Worm (Caenorhabditis elegans) whole organism, late embryonic: ENCODE results near the gene nlp-30.

Experiments
- F13H6.1 ChIP-seq: sonication (generic microtip); optimal IDR thresholded peaks from 2 replicates; lab custom pipeline; 2016; ENCODE audit warnings: missing genetic modification characterization, missing compliant biosample characterization
- ama-1 ChIP-seq: fragments of 150-350 bp; optimal IDR thresholded peaks from 2 replicates; lab custom pipeline; 2014
- ceh-14 ChIP-seq: sonication (generic microtip); optimal IDR thresholded peaks from 2 replicates; lab custom pipeline; 2016; ENCODE audit warnings: missing genotype, missing genetic modification characterization, missing compliant biosample characterization
- elt-2 ChIP-seq: sonication (generic microtip); optimal IDR thresholded peaks from 2 replicates; lab custom pipeline; 2016; ENCODE audit warnings: missing genetic modification reagents, missing genetic modification characterization, missing compliant biosample characterization
- elt-4 ChIP-seq: sonication (generic microtip); optimal IDR thresholded peaks from 2 replicates; lab custom pipeline; 2016; ENCODE audit warnings: missing genetic modification characterization, missing compliant biosample characterization
- eyg-1 ChIP-seq: sonication (generic microtip); optimal IDR thresholded peaks from 2 replicates; lab custom pipeline; 2016; ENCODE audit warnings: missing genotype, missing genetic modification characterization, missing compliant biosample characterization
- gmeb-2 ChIP-seq: sonication (generic microtip); optimal IDR thresholded peaks from 2 replicates; lab custom pipeline; 2016; ENCODE audit warnings: missing genetic modification characterization, inconsistent platforms, missing compliant biosample characterization
- hlh-30 ChIP-seq: sonication (generic microtip); optimal IDR thresholded peaks from 2 replicates; lab custom pipeline; 2017; ENCODE audit warnings: antibody characterized with exemption, missing genetic modification characterization, missing compliant biosample characterization; ENCODE audit not compliant: insufficient read depth
- nhr-232 ChIP-seq: sonication (generic microtip); optimal IDR thresholded peaks from 2 replicates; lab custom pipeline; 2016; ENCODE audit warnings: missing genetic modification characterization, missing compliant biosample characterization
- pag-3 ChIP-seq: sonication (generic microtip); optimal IDR thresholded peaks from 2 replicates; lab custom pipeline; 2016; ENCODE audit warnings: missing compliant biosample characterization, missing genetic modification characterization, borderline replicate concordance
- pqm-1 ChIP-seq: sonication (generic microtip); optimal IDR thresholded peaks from 2 replicates; lab custom pipeline; 2016; ENCODE audit warnings: missing genetic modification characterization, missing compliant biosample characterization
- sox-4 ChIP-seq: sonication (generic microtip); optimal IDR thresholded peaks from 2 replicates; lab custom pipeline; 2017; ENCODE audit warnings: mild to moderate bottlenecking, missing genetic modification characterization, inconsistent platforms, missing compliant biosample characterization
- tbx-2 ChIP-seq: sonication (generic microtip); optimal IDR thresholded peaks from 2 replicates; lab custom pipeline; 2016; ENCODE audit warnings: missing genetic modification characterization, missing compliant biosample characterization

DNA sequence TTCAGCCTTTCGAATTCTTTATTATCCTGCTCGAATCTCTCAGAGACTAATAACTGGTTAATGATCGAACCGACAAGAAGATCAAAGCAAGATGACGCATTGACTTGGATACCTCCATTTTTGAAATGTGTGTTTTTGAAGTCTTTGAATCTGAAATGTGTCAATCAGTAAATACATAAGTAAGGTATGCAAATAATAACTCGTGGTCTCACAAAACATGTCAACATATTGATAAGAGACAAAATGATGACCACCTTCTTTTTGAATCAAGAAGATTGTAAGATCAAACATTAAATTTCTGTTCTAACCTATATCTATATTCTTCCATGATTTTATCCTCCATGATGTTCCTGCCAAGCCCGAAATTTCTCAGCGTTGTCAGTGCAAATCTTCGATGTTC, 12.1 kb upstream of the nlp-30 start:
- TF ChIP-seq elt-4 (tag; lab: Kevin White, UChicago) (no peak), eyg-1 (tag; lab: Kevin White, UChicago) (no peak), pag-3 (tag; lab: Kevin White, UChicago) (no peak), pqm-1 (tag; lab: Kevin White, UChicago) (no peak), nhr-232 (tag; lab: Kevin White, UChicago) (no peak), hlh-30 (tag; lab: Kevin White, UChicago) (no peak), elt-2 (tag; lab: Kevin White, UChicago) (no peak), ama-1 (no peak), tbx-2 (tag; lab: Kevin White, UChicago) (no peak), F13H6.1 (tag; lab: Kevin White, UChicago) (no peak), sox-4 (no peak), ceh-14 (tag; lab: Kevin White, UChicago) (no peak), gmeb-2 (tag; lab: Kevin White, UChicago) (no peak)
